Fruit fly (Drosophila melanogaster) whole organism, embryonic: Measurements from ENCODE around the gene CG1638.
A peak's percentile ranks its signal among the peaks of the same experiment; 100 is the strongest.

Experiments
- CG10366 ChIP-seq: fragments of 200-800 bp; sonication (Bioruptor generic); IDR thresholded peaks from 2 replicates; pipeline ENCODE4 v1.3.6; 2022; ENCODE audit warnings: missing biosample characterization, missing genetic modification characterization
- CG11504 ChIP-seq: fragments of 200-800 bp; sonication (Bioruptor generic); optimal IDR thresholded peaks from 3 replicates; lab custom pipeline; 2019; ENCODE audit warnings: missing biosample characterization, mild to moderate bottlenecking, missing genetic modification characterization, moderate library complexity
- CG12391 ChIP-seq: fragments of 200-800 bp; sonication (Bioruptor generic); optimal IDR thresholded peaks from 3 replicates; lab custom pipeline; 2018; ENCODE audit warnings: missing biosample characterization, mild to moderate bottlenecking, missing genetic modification characterization, moderate library complexity
- CG12769 ChIP-seq: fragments of 200-800 bp; sonication (Bioruptor generic); optimal IDR thresholded peaks from 2 replicates; lab custom pipeline; 2019; ENCODE audit warnings: missing biosample characterization, mild to moderate bottlenecking, missing genetic modification characterization, moderate library complexity
- CG13624 ChIP-seq: fragments of 200-800 bp; sonication (Bioruptor generic); optimal IDR thresholded peaks from 2 replicates; lab custom pipeline; 2016; ENCODE audit warnings: missing biosample characterization, missing genetic modification characterization
- CG13894 ChIP-seq: fragments of 200-800 bp; sonication (Bioruptor generic); optimal IDR thresholded peaks from 3 replicates; lab custom pipeline; 2018; ENCODE audit warnings: missing biosample characterization, mild to moderate bottlenecking, missing genetic modification characterization, moderate library complexity
- CG14965 ChIP-seq: fragments of 200-800 bp; sonication (Bioruptor generic); optimal IDR thresholded peaks from 2 replicates; lab custom pipeline; 2016; ENCODE audit warnings: missing biosample characterization, missing genetic modification characterization, borderline replicate concordance
- CG16813 ChIP-seq: fragments of 200-800 bp; sonication (Bioruptor generic); IDR thresholded peaks from 3 replicates; pipeline ENCODE4 v1.3.6; 2022; ENCODE audit warnings: missing biosample characterization, missing genetic modification characterization; ENCODE audit not compliant: partially characterized antibody
- CG18599 ChIP-seq: fragments of 200-800 bp; sonication (Bioruptor generic); optimal IDR thresholded peaks from 3 replicates; lab custom pipeline; 2017; ENCODE audit warnings: missing biosample characterization, missing genetic modification characterization, mild to moderate bottlenecking, moderate library complexity, missing genetic modification reagents
- CG2889 ChIP-seq: fragments of 200-800 bp; sonication (Bioruptor generic); IDR thresholded peaks from 3 replicates; pipeline ENCODE4 v1.3.6; 2022; ENCODE audit warnings: missing biosample characterization, missing genetic modification characterization
- CG3995 ChIP-seq: fragments of 200-800 bp; sonication (Bioruptor generic); optimal IDR thresholded peaks from 3 replicates; lab custom pipeline; 2016; ENCODE audit warnings: missing biosample characterization, missing genetic modification characterization
- CG7372 ChIP-seq: fragments of 200-800 bp; sonication (Bioruptor generic); IDR thresholded peaks from 2 replicates; pipeline ENCODE4 v1.3.6; 2022; ENCODE audit warnings: missing biosample characterization, missing genetic modification characterization
- CG7839 ChIP-seq: fragments of 200-800 bp; sonication (Bioruptor generic); optimal IDR thresholded peaks from 3 replicates; lab custom pipeline; 2018; ENCODE audit warnings: missing biosample characterization, mild to moderate bottlenecking, missing genetic modification characterization, moderate library complexity
- CG9727 ChIP-seq: fragments of 200-800 bp; sonication (Bioruptor generic); optimal IDR thresholded peaks from 3 replicates; lab custom pipeline; 2017; ENCODE audit warnings: missing biosample characterization, mild to moderate bottlenecking, missing genetic modification characterization
- CG9932 ChIP-seq: fragments of 200-800 bp; sonication (Bioruptor generic); IDR thresholded peaks from 2 replicates; pipeline ENCODE4 v1.3.6; 2022; ENCODE audit warnings: missing biosample characterization, missing genetic modification characterization
- Dbx ChIP-seq: fragments of 200-800 bp; sonication (Bioruptor generic); IDR thresholded peaks from 3 replicates; pipeline ENCODE4 v1.3.6; 2022; ENCODE audit warnings: missing biosample characterization, missing genetic modification characterization
- Ets65A ChIP-seq: fragments of 200-800 bp; sonication (Bioruptor generic); peaks from one replicate; lab custom pipeline; 2016; ENCODE audit warnings: missing biosample characterization, missing genetic modification characterization
- Ets97D ChIP-seq: fragments of 200-800 bp; sonication (Bioruptor generic); optimal IDR thresholded peaks from 3 replicates; lab custom pipeline; 2016; ENCODE audit warnings: missing biosample characterization, missing genetic modification characterization
- Fer1 ChIP-seq: fragments of 200-800 bp; sonication (Bioruptor generic); optimal IDR thresholded peaks from 2 replicates; lab custom pipeline; 2017; ENCODE audit warnings: missing biosample characterization, mild to moderate bottlenecking, missing genetic modification characterization
- Gug ChIP-seq: fragments of 200-800 bp; sonication (Bioruptor generic); IDR thresholded peaks from 4 replicates; pipeline ENCODE4 v1.3.6; 2022; ENCODE audit warnings: missing biosample characterization, missing genetic modification characterization
- Hmr ChIP-seq: fragments of 200-800 bp; sonication (Bioruptor generic); optimal IDR thresholded peaks from 3 replicates; lab custom pipeline; 2017; ENCODE audit warnings: mild to moderate bottlenecking, missing biosample characterization, missing genetic modification reagents, missing genetic modification characterization
- Hr51 ChIP-seq, 2 experiments: fragments of 200-800 bp; sonication (Bioruptor generic); optimal IDR thresholded peaks; 2 replicates in 1 of 2; 3 replicates in 1 of 2; lab custom pipeline; 2016 to 2018; ENCODE audit warnings: missing biosample characterization in 2 of 2, missing genetic modification characterization in 2 of 2, mild to moderate bottlenecking in 1 of 2, moderate library complexity in 1 of 2
- Med ChIP-seq: fragments of 200-800 bp; sonication (Bioruptor generic); peaks from one replicate; lab custom pipeline; 2016; ENCODE audit warnings: missing biosample characterization, missing genetic modification characterization, mild to moderate bottlenecking, inconsistent platforms, moderate library complexity
- Meics ChIP-seq: fragments of 200-800 bp; sonication (Bioruptor generic); optimal IDR thresholded peaks from 2 replicates; lab custom pipeline; 2017; ENCODE audit warnings: missing biosample characterization, mild to moderate bottlenecking, missing genetic modification characterization
- NK7.1 ChIP-seq: fragments of 200-800 bp; sonication (Bioruptor generic); optimal IDR thresholded peaks from 3 replicates; lab custom pipeline; 2016; ENCODE audit warnings: missing biosample characterization, missing genetic modification characterization
- Oaz ChIP-seq: fragments of 200-800 bp; sonication (Bioruptor generic); IDR thresholded peaks from 2 replicates; pipeline ENCODE4 v1.3.6; 2022; ENCODE audit warnings: missing biosample characterization, missing genetic modification characterization
- Rfx ChIP-seq: fragments of 200-800 bp; sonication (Bioruptor generic); IDR thresholded peaks from 2 replicates; pipeline ENCODE4 v1.3.6; 2022; ENCODE audit warnings: missing biosample characterization, missing genetic modification characterization
- Scr ChIP-seq: fragments of 200-800 bp; sonication (Bioruptor generic); IDR thresholded peaks from 2 replicates; pipeline ENCODE4 v1.3.6; 2022; ENCODE audit warnings: missing biosample characterization, missing genetic modification characterization; ENCODE audit not compliant: partially characterized antibody
- Spps ChIP-seq: fragments of 200-800 bp; sonication (Bioruptor generic); optimal IDR thresholded peaks from 2 replicates; lab custom pipeline; 2018; ENCODE audit warnings: missing biosample characterization, mild to moderate bottlenecking, missing genetic modification characterization
- ase ChIP-seq: fragments of 200-800 bp; sonication (Bioruptor generic); IDR thresholded peaks from 3 replicates; pipeline ENCODE4 v1.3.6; 2022; ENCODE audit warnings: missing biosample characterization, missing genetic modification characterization
- btn ChIP-seq: fragments of 200-800 bp; sonication (Bioruptor generic); optimal IDR thresholded peaks from 2 replicates; lab custom pipeline; 2016; ENCODE audit warnings: missing biosample characterization, missing genetic modification characterization
- ci ChIP-seq: fragments of 200-800 bp; sonication (Bioruptor generic); IDR thresholded peaks from 3 replicates; pipeline ENCODE4 v1.3.6; 2022; ENCODE audit warnings: missing biosample characterization, missing genetic modification characterization
- cwo ChIP-seq: fragments of 200-800 bp; sonication (Bioruptor generic); optimal IDR thresholded peaks from 3 replicates; lab custom pipeline; 2017; ENCODE audit warnings: missing biosample characterization, missing genetic modification characterization, mild to moderate bottlenecking, moderate library complexity, missing genetic modification reagents
- dpn ChIP-seq, 2 experiments: fragments of 200-800 bp; sonication (Bioruptor generic); optimal IDR thresholded peaks; 3 replicates each; lab custom pipeline; 2016; ENCODE audit warnings: missing biosample characterization in 2 of 2, missing genetic modification characterization in 2 of 2
- dysf ChIP-seq: fragments of 200-800 bp; sonication (Bioruptor generic); IDR thresholded peaks from 3 replicates; pipeline ENCODE4 v1.3.6; 2022; ENCODE audit warnings: missing biosample characterization, missing genetic modification characterization
- esg ChIP-seq: fragments of 200-800 bp; sonication (Bioruptor generic); conservative IDR thresholded peaks from 2 replicates; pipeline ENCODE4 v1.3.6; 2022; ENCODE audit warnings: missing biosample characterization, missing genetic modification characterization
- ftz-f1 ChIP-seq: fragments of 200-800 bp; sonication (Bioruptor generic); optimal IDR thresholded peaks from 2 replicates; lab custom pipeline; 2016; ENCODE audit warnings: missing biosample characterization, missing genetic modification characterization
- gem ChIP-seq: fragments of 200-800 bp; sonication (Bioruptor generic); optimal IDR thresholded peaks from 2 replicates; lab custom pipeline; 2019; ENCODE audit warnings: missing biosample characterization, mild to moderate bottlenecking, missing genetic modification characterization, moderate library complexity
- grau ChIP-seq: fragments of 200-800 bp; optimal IDR thresholded peaks from 3 replicates; lab custom pipeline; 2019; ENCODE audit warnings: missing biosample characterization, mild to moderate bottlenecking, missing genetic modification characterization, moderate library complexity
- hbn ChIP-seq: fragments of 200-800 bp; sonication (Bioruptor generic); IDR thresholded peaks from 2 replicates; pipeline ENCODE4 v1.3.6; 2022; ENCODE audit warnings: missing biosample characterization, missing genetic modification characterization; ENCODE audit not compliant: partially characterized antibody
- lmd ChIP-seq: fragments of 200-800 bp; sonication (Bioruptor generic); IDR thresholded peaks from 2 replicates; pipeline ENCODE4 v1.3.6; 2022; ENCODE audit warnings: missing biosample characterization, missing genetic modification characterization
- lov ChIP-seq, 2 experiments: fragments of 200-800 bp in 1 of 2; fragments of >200 bp in 1 of 2; sonication (Bioruptor generic) in 1 of 2; IDR thresholded peaks in 1 of 2; optimal IDR thresholded peaks in 1 of 2; 2 replicates in 1 of 2; 3 replicates in 1 of 2; pipeline versions ENCODE4 v1.3.6 to Lab custom; 2017 to 2022; ENCODE audit warnings: missing biosample characterization in 1 of 2, missing genetic modification characterization in 1 of 2
- mam ChIP-seq: fragments of 200-800 bp; sonication (Bioruptor generic); optimal IDR thresholded peaks from 3 replicates; lab custom pipeline; 2016; ENCODE audit warnings: missing biosample characterization, missing genetic modification characterization
- slbo ChIP-seq: fragments of 200-800 bp; sonication (Bioruptor generic); IDR thresholded peaks from 2 replicates; pipeline ENCODE4 v1.3.6; 2022; ENCODE audit warnings: missing biosample characterization, missing genetic modification characterization
- so ChIP-seq: fragments of 200-800 bp; sonication (Bioruptor generic); IDR thresholded peaks from 3 replicates; pipeline ENCODE4 v1.3.6; 2022; ENCODE audit warnings: missing biosample characterization, missing genetic modification characterization
- tio ChIP-seq: fragments of 200-800 bp; sonication (Bioruptor generic); optimal IDR thresholded peaks from 2 replicates; lab custom pipeline; 2017; ENCODE audit warnings: missing biosample characterization, missing genetic modification characterization, inconsistent platforms
- vvl ChIP-seq: fragments of 200-800 bp; sonication (Bioruptor generic); IDR thresholded peaks from 2 replicates; pipeline ENCODE4 v1.3.6; 2022; ENCODE audit warnings: missing biosample characterization, missing genetic modification characterization
- zfh1 ChIP-seq: fragments of 200-800 bp; sonication (Bioruptor generic); IDR thresholded peaks from 3 replicates; pipeline ENCODE4 v1.3.6; 2022; ENCODE audit warnings: missing biosample characterization, missing genetic modification characterization

CG1638 gene

DNA sequence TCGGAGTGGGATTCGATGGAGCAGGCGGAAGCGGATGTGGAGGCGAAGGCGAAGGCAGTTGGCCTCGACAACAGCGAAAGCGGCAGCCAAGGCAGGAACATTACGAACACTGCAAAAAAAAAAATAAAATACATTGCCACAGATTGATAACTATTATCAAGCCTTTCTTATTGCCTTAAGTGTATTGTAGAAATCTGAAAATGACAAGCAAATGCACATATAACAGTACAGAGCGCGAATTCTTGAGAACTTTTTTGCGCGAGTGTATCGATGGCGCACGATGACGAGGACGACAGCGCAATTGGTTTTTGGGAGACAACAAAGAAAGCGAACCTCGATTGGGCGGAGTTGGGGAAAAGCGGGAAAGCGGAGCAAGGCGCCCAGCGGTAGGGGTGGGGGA is 40.0 kb downstream of the CG1638 start (continued):
- TF ChIP-seq CG11504 = no peak
- TF ChIP-seq zfh1 (GFP tag; lab: Robert Waterston, UW) = 0 out of 3 replicates have a peak, but pooled peaks have one; percentile 20
- TF ChIP-seq hbn (GFP tag; lab: Robert Waterston, UW) = no peak
- TF ChIP-seq Dbx (GFP tag; lab: Robert Waterston, UW) = peak; percentile 38; the same call in 1 of the 3 replicates
- no peak for TF ChIP-seq ftz-f1 (GFP tag; lab: Kevin White, UChicago)
- no peak for TF ChIP-seq ase
- TF ChIP-seq CG18599 = peak; percentile 70
- peak; percentile 46; the same call in 1 of the 3 replicates for TF ChIP-seq dysf (GFP tag; lab: Robert Waterston, UW)
- TF ChIP-seq CG7372 (GFP tag; lab: Robert Waterston, UW) = no peak
- peak; percentile 53; the same call in 1 of the 2 replicates for TF ChIP-seq CG9932 (GFP tag; lab: Robert Waterston, UW)
- no peak for TF ChIP-seq NK7.1 (GFP tag; lab: Kevin White, UChicago)
- TF ChIP-seq CG16813 = no peak
- peak; percentile 60 for TF ChIP-seq Hmr (GFP tag; lab: Kevin White, UChicago)
- TF ChIP-seq CG3995 (GFP tag; lab: Kevin White, UChicago) = no peak
- TF ChIP-seq so (GFP tag; lab: Robert Waterston, UW) = 0 out of 3 replicates have a peak, but pooled peaks have one; percentile 24
- TF ChIP-seq esg (GFP tag; lab: Robert Waterston, UW) = 0 out of 2 replicates have a peak, but pooled peaks have one; percentile 12
- TF ChIP-seq CG2889 = no peak
- TF ChIP-seq CG12391 (tag; lab: Kevin White, UChicago) = no peak
- peak; percentile 63 for TF ChIP-seq Rfx (GFP tag; lab: Robert Waterston, UW)
- TF ChIP-seq Med (GFP tag; lab: Kevin White, UChicago) = peak; percentile 82
- TF ChIP-seq CG12769 = peak; percentile 5
- peak; percentile 42 for TF ChIP-seq Ets65A (GFP tag; lab: Kevin White, UChicago)
- TF ChIP-seq lov (optimal IDR thresholded peaks at IDR 0.05; lab: Kevin White, UChicago) = no peak
- no peak for TF ChIP-seq lov (GFP tag; IDR thresholded peaks at IDR 0.05; lab: Robert Waterston, UW)
- peak; percentile 25 for TF ChIP-seq Meics (GFP tag; lab: Kevin White, UChicago)
- peak; percentile 8 to 19 for TF ChIP-seq dpn (GFP tag; optimal IDR thresholded peaks at IDR 0.05; lab: Kevin White, UChicago)
- TF ChIP-seq btn (GFP tag; lab: Kevin White, UChicago) = no peak
- peak; percentile 35 for TF ChIP-seq cwo
- peak; percentile 50 for TF ChIP-seq lmd (GFP tag; lab: Robert Waterston, UW)
- no peak for TF ChIP-seq CG14965 (GFP tag; lab: Kevin White, UChicago)
- TF ChIP-seq Ets97D (GFP tag; lab: Kevin White, UChicago) = no peak
- no peak for TF ChIP-seq CG9727 (GFP tag; lab: Kevin White, UChicago)
- peak; percentile 34 for TF ChIP-seq vvl
- peak; percentile 33; the same call in 1 of the 2 replicates for TF ChIP-seq Oaz (GFP tag; lab: Robert Waterston, UW)
- TF ChIP-seq gem (tag; lab: Kevin White, UChicago) = peak; percentile 17
- TF ChIP-seq CG13894 (tag; lab: Kevin White, UChicago) = peak; percentile 1
- peak; percentile 4 for TF ChIP-seq grau (tag; lab: Kevin White, UChicago)
- TF ChIP-seq ci (GFP tag; lab: Robert Waterston, UW) = peak; percentile 33; the same call in 1 of the 3 replicates
- TF ChIP-seq slbo (GFP tag; lab: Robert Waterston, UW) = peak; percentile 68
- TF ChIP-seq Fer1 (GFP tag; lab: Kevin White, UChicago) = peak; percentile 37
- peak; percentile 28 for TF ChIP-seq CG7839
- TF ChIP-seq mam (GFP tag; lab: Kevin White, UChicago) = peak; percentile 36
- peak; percentile 5 for TF ChIP-seq tio (GFP tag; lab: Kevin White, UChicago)
- peak; percentile 29; the same call in 1 of the 4 replicates for TF ChIP-seq Gug (GFP tag; lab: Robert Waterston, UW)
- peak; percentile 30; the same call in 1 of the 2 replicates for TF ChIP-seq CG10366 (GFP tag; lab: Robert Waterston, UW)
- TF ChIP-seq Scr (GFP tag; lab: Robert Waterston, UW) = no peak
- peak; percentile 46 for TF ChIP-seq CG13624 (GFP tag; lab: Kevin White, UChicago)
- TF ChIP-seq Hr51 (GFP tag; optimal IDR thresholded peaks at IDR 0.05; lab: Kevin White, UChicago) = peak in 1 of 2 experiments; percentile 24
- no peak for TF ChIP-seq Spps (tag; lab: Kevin White, UChicago)
